Fruit fly (Drosophila melanogaster) whole organism, embryonic: ENCODE results near the gene gro.

Experiments
- Atf3 ChIP-seq: fragments of 200-800 bp; sonication (Bioruptor generic); optimal IDR thresholded peaks from 3 replicates; lab custom pipeline; 2016; ENCODE audit warnings: missing biosample characterization, missing genetic modification characterization
- Awh ChIP-seq: fragments of 200-800 bp; sonication (Bioruptor generic); IDR thresholded peaks from 2 replicates; pipeline ENCODE4, ENCODE4 v1.3.6; 2022; ENCODE audit warnings: missing biosample characterization, missing genetic modification characterization
- C15 ChIP-seq: fragments of 200-800 bp; sonication (Bioruptor generic); IDR thresholded peaks from 3 replicates; pipeline ENCODE4 v1.3.6; 2022; ENCODE audit warnings: missing biosample characterization, missing genetic modification characterization
- CG10147 ChIP-seq: fragments of 200-800 bp; sonication (Bioruptor generic); optimal IDR thresholded peaks from 2 replicates; lab custom pipeline; 2019; ENCODE audit warnings: missing biosample characterization, mild to moderate bottlenecking, missing genetic modification characterization, moderate library complexity
- CG10209 ChIP-seq: fragments of 200-800 bp; sonication (Bioruptor generic); optimal IDR thresholded peaks from 3 replicates; lab custom pipeline; 2017; ENCODE audit warnings: missing biosample characterization, mild to moderate bottlenecking, missing genetic modification characterization, missing genetic modification reagents
- CG10431 ChIP-seq: fragments of 200-800 bp; sonication (Bioruptor generic); optimal IDR thresholded peaks from 3 replicates; lab custom pipeline; 2018; ENCODE audit warnings: missing biosample characterization, mild to moderate bottlenecking, missing genetic modification characterization
- CG12155 ChIP-seq: fragments of 200-800 bp; sonication (Bioruptor generic); optimal IDR thresholded peaks from 3 replicates; lab custom pipeline; 2016; ENCODE audit warnings: missing biosample characterization, missing genetic modification characterization
- CG14014 ChIP-seq: fragments of 200-800 bp; sonication (Bioruptor generic); IDR thresholded peaks from 2 replicates; pipeline ENCODE4 v1.3.6; 2022; ENCODE audit warnings: missing biosample characterization, missing genetic modification characterization
- CG14860 ChIP-seq: fragments of 200-800 bp; sonication (Bioruptor generic); IDR thresholded peaks from 3 replicates; pipeline ENCODE4 v1.3.6; 2022; ENCODE audit warnings: missing biosample characterization, missing genetic modification characterization; ENCODE audit not compliant: partially characterized antibody
- CG15479 ChIP-seq: fragments of 200-800 bp; sonication (Bioruptor generic); optimal IDR thresholded peaks from 3 replicates; lab custom pipeline; 2019; ENCODE audit warnings: missing biosample characterization, mild to moderate bottlenecking, missing genetic modification characterization, moderate library complexity
- CG1602 ChIP-seq: fragments of 200-800 bp; sonication (Bioruptor generic); optimal IDR thresholded peaks from 3 replicates; lab custom pipeline; 2016; ENCODE audit warnings: missing biosample characterization, missing genetic modification characterization
- CG16815 ChIP-seq: fragments of 200-800 bp; sonication (Bioruptor generic); optimal IDR thresholded peaks from 3 replicates; lab custom pipeline; 2017; ENCODE audit warnings: missing biosample characterization, mild to moderate bottlenecking, missing genetic modification characterization
- CG17186 ChIP-seq: fragments of 200-800 bp; sonication (Bioruptor generic); optimal IDR thresholded peaks from 3 replicates; lab custom pipeline; 2017; ENCODE audit warnings: missing biosample characterization, missing genetic modification reagents, missing genetic modification characterization
- CG17359 ChIP-seq: fragments of 200-800 bp; sonication (Bioruptor generic); optimal IDR thresholded peaks from 3 replicates; lab custom pipeline; 2018; ENCODE audit warnings: missing biosample characterization, mild to moderate bottlenecking, missing genetic modification characterization, moderate library complexity
- CG1792 ChIP-seq: fragments of 200-800 bp; sonication (Bioruptor generic); optimal IDR thresholded peaks from 2 replicates; lab custom pipeline; 2016; ENCODE audit warnings: missing biosample characterization, missing genetic modification characterization
- CG18476 ChIP-seq: fragments of 200-800 bp; sonication (Bioruptor generic); optimal IDR thresholded peaks from 2 replicates; lab custom pipeline; 2016; ENCODE audit warnings: missing biosample characterization, mild to moderate bottlenecking, missing genetic modification characterization
- CG2678 ChIP-seq: fragments of 200-800 bp; sonication (Bioruptor generic); optimal IDR thresholded peaks from 3 replicates; lab custom pipeline; 2019; ENCODE audit warnings: missing biosample characterization, mild to moderate bottlenecking, missing genetic modification characterization, moderate library complexity
- CG30020 ChIP-seq: fragments of 200-800 bp; optimal IDR thresholded peaks from 2 replicates; lab custom pipeline; 2019; ENCODE audit warnings: missing biosample characterization, mild to moderate bottlenecking, missing genetic modification characterization, moderate library complexity
- CG3065 ChIP-seq: fragments of 200-800 bp; sonication (Bioruptor generic); optimal IDR thresholded peaks from 2 replicates; lab custom pipeline; 2016; ENCODE audit warnings: missing biosample characterization, missing genetic modification characterization
- CG3163 ChIP-seq: fragments of 200-800 bp; sonication (Bioruptor generic); optimal IDR thresholded peaks from 3 replicates; lab custom pipeline; 2016; ENCODE audit warnings: missing biosample characterization, missing genetic modification characterization
- CG3281 ChIP-seq: fragments of 200-800 bp; sonication (Bioruptor generic); optimal IDR thresholded peaks from 3 replicates; lab custom pipeline; 2017; ENCODE audit warnings: missing biosample characterization, mild to moderate bottlenecking, missing genetic modification characterization
- CG3726 ChIP-seq: fragments of 200-800 bp; sonication (Bioruptor generic); IDR thresholded peaks from 3 replicates; pipeline ENCODE4, ENCODE4 v1.3.6; 2022; ENCODE audit warnings: missing biosample characterization, missing genetic modification characterization
- CG6654 ChIP-seq: fragments of 200-800 bp; sonication (Bioruptor generic); optimal IDR thresholded peaks from 2 replicates; lab custom pipeline; 2017; ENCODE audit warnings: missing biosample characterization, mild to moderate bottlenecking, missing genetic modification characterization
- CG7357 ChIP-seq: fragments of 200-800 bp; sonication (Bioruptor generic); IDR thresholded peaks from 3 replicates; pipeline ENCODE4 v1.3.6; 2022; ENCODE audit warnings: missing biosample characterization, missing genetic modification characterization
- CG8478 ChIP-seq: fragments of >200 bp; optimal IDR thresholded peaks from 2 replicates; lab custom pipeline; 2018
- CTCF ChIP-seq: fragments of 200-800 bp; sonication (Bioruptor generic); optimal IDR thresholded peaks from 2 replicates; lab custom pipeline; 2017; ENCODE audit warnings: missing biosample characterization, mild to moderate bottlenecking, missing genetic modification characterization, moderate library complexity
- Dfd ChIP-seq, 2 experiments: fragments of >200 bp; optimal IDR thresholded peaks; 2 replicates each; lab custom pipeline; 2017; ENCODE audit warnings: missing biosample characterization in 2 of 2, missing genetic modification characterization in 2 of 2
- Gsc ChIP-seq: fragments of 200-800 bp; sonication (Bioruptor generic); IDR thresholded peaks from 2 replicates; pipeline ENCODE4 v1.3.6; 2022; ENCODE audit warnings: missing biosample characterization, missing genetic modification characterization
- HLH54F ChIP-seq: fragments of 200-800 bp; sonication (Bioruptor generic); optimal IDR thresholded peaks from 3 replicates; lab custom pipeline; 2016; ENCODE audit warnings: missing biosample characterization, missing genetic modification characterization
- Lim3 ChIP-seq: fragments of 200-800 bp; sonication (Bioruptor generic); IDR thresholded peaks from 2 replicates; pipeline ENCODE4 v1.3.6; 2022; ENCODE audit warnings: missing biosample characterization, missing genetic modification characterization
- MBD-R2 ChIP-seq: fragments of 200-800 bp; sonication (Bioruptor generic); IDR thresholded peaks from 2 replicates; pipeline ENCODE4 v1.3.6; 2022; ENCODE audit warnings: missing biosample characterization, missing genetic modification characterization
- MTF-1 ChIP-seq: fragments of 200-800 bp; sonication (Bioruptor generic); optimal IDR thresholded peaks from 2 replicates; lab custom pipeline; 2018; ENCODE audit warnings: missing biosample characterization, mild to moderate bottlenecking, missing genetic modification characterization, borderline replicate concordance
- Mad ChIP-seq: fragments of 200-800 bp; sonication (Bioruptor generic); optimal IDR thresholded peaks from 2 replicates; lab custom pipeline; 2016; ENCODE audit warnings: missing biosample characterization, missing genetic modification characterization
- Opbp ChIP-seq: fragments of 200-800 bp; sonication (Bioruptor generic); IDR thresholded peaks from 3 replicates; pipeline ENCODE4 v1.3.6; 2022; ENCODE audit warnings: missing biosample characterization, missing genetic modification characterization; ENCODE audit not compliant: partially characterized antibody
- Ravus ChIP-seq: fragments of 200-800 bp; sonication (Bioruptor generic); IDR thresholded peaks from 2 replicates; pipeline ENCODE4 v1.3.6; 2022; ENCODE audit warnings: missing biosample characterization, missing genetic modification characterization
- Trl ChIP-seq, 3 experiments: fragments of >200 bp in 2 of 3; fragments of 200-800 bp in 1 of 3; sonication (Bioruptor generic) in 1 of 3; optimal IDR thresholded peaks; 2 replicates in 1 of 3; 3 replicates in 2 of 3; lab custom pipeline; 2016 to 2017; ENCODE audit warnings: missing biosample characterization in 1 of 3, missing genetic modification characterization in 1 of 3
- YL-1 ChIP-seq: fragments of 200-800 bp; sonication (Bioruptor generic); optimal IDR thresholded peaks from 3 replicates; lab custom pipeline; 2017; ENCODE audit warnings: missing biosample characterization, mild to moderate bottlenecking, missing genetic modification characterization
- ab ChIP-seq: fragments of 200-800 bp; sonication (Bioruptor generic); optimal IDR thresholded peaks from 2 replicates; lab custom pipeline; 2016; ENCODE audit warnings: missing biosample characterization, missing genetic modification characterization
- ara ChIP-seq: fragments of 200-800 bp; sonication (Bioruptor generic); IDR thresholded peaks from 2 replicates; pipeline ENCODE4 v1.3.6; 2022; ENCODE audit warnings: missing biosample characterization, missing genetic modification characterization
- ash1 ChIP-seq: fragments of 200-800 bp; sonication (Bioruptor generic); optimal IDR thresholded peaks from 2 replicates; lab custom pipeline; 2018; ENCODE audit warnings: missing biosample characterization, mild to moderate bottlenecking, missing genetic modification characterization
- dm ChIP-seq: fragments of 200-800 bp; sonication (Bioruptor generic); optimal IDR thresholded peaks from 3 replicates; lab custom pipeline; 2016; ENCODE audit warnings: missing biosample characterization, missing genetic modification characterization
- fu2 ChIP-seq: fragments of 200-800 bp; sonication (Bioruptor generic); optimal IDR thresholded peaks from 2 replicates; lab custom pipeline; 2016; ENCODE audit warnings: missing biosample characterization, missing genetic modification characterization
- gcm2 ChIP-seq: fragments of 200-800 bp; sonication (Bioruptor generic); optimal IDR thresholded peaks from 2 replicates; lab custom pipeline; 2016; ENCODE audit warnings: missing biosample characterization, missing genetic modification characterization
- gfzf ChIP-seq: fragments of 200-800 bp; sonication (Bioruptor generic); optimal IDR thresholded peaks from 2 replicates; lab custom pipeline; 2016; ENCODE audit warnings: missing biosample characterization, mild to moderate bottlenecking, missing genetic modification characterization, moderate library complexity
- kay ChIP-seq: fragments of 200-800 bp; sonication (Bioruptor generic); optimal IDR thresholded peaks from 2 replicates; lab custom pipeline; 2016; ENCODE audit warnings: missing biosample characterization, missing genetic modification characterization
- kni ChIP-seq: fragments of 200-800 bp; sonication (Bioruptor generic); optimal IDR thresholded peaks from 3 replicates; lab custom pipeline; 2017; ENCODE audit warnings: mild to moderate bottlenecking, missing biosample characterization, missing genetic modification reagents, missing genetic modification characterization
- luna ChIP-seq: fragments of 200-800 bp; sonication (Bioruptor generic); optimal IDR thresholded peaks from 2 replicates; lab custom pipeline; 2016; ENCODE audit warnings: missing biosample characterization, missing genetic modification characterization
- nom ChIP-seq: fragments of 200-800 bp; sonication (Bioruptor generic); optimal IDR thresholded peaks from 2 replicates; lab custom pipeline; 2017; ENCODE audit warnings: missing biosample characterization, missing genetic modification characterization, mild to moderate bottlenecking, moderate library complexity, missing genetic modification reagents
- repo ChIP-seq: fragments of 200-800 bp; sonication (Bioruptor generic); optimal IDR thresholded peaks from 2 replicates; lab custom pipeline; 2016; ENCODE audit warnings: missing biosample characterization, missing genetic modification characterization
- stwl ChIP-seq: fragments of 200-800 bp; sonication (Bioruptor generic); optimal IDR thresholded peaks from 3 replicates; lab custom pipeline; 2018; ENCODE audit warnings: missing biosample characterization, mild to moderate bottlenecking, missing genetic modification characterization, moderate library complexity
- ttk ChIP-seq: fragments of 200-800 bp; sonication (Bioruptor generic); IDR thresholded peaks from 2 replicates; pipeline ENCODE4 v2.1.2; 2022; ENCODE audit warnings: missing biosample characterization, missing genetic modification characterization
- zen ChIP-seq: fragments of 200-800 bp; sonication (Bioruptor generic); optimal IDR thresholded peaks from 3 replicates; lab custom pipeline; 2018; ENCODE audit warnings: missing biosample characterization, mild to moderate bottlenecking, missing genetic modification characterization, moderate library complexity

Gene gro

dm6 chr3R:26014262-26014833 lies 27.2 kb upstream of the gro start, which contains the start of gene Kaz-m1 (continued):
- no peak for TF ChIP-seq Trl (optimal IDR thresholded peaks at IDR 0.05; lab: Kevin White, UChicago)
- TF ChIP-seq Trl (GFP tag; optimal IDR thresholded peaks at IDR 0.05; lab: Kevin White, UChicago), result no peak
- TF ChIP-seq CG17186 (GFP tag; lab: Kevin White, UChicago), result no peak
- TF ChIP-seq Mad (GFP tag; lab: Kevin White, UChicago), result no peak
- peak; percentile 2 for TF ChIP-seq CG1602 (GFP tag; lab: Kevin White, UChicago)
- TF ChIP-seq CG18476 (GFP tag; lab: Kevin White, UChicago), result no peak
- no peak for TF ChIP-seq gcm2 (GFP tag; lab: Kevin White, UChicago)
- TF ChIP-seq CG16815 (GFP tag; lab: Kevin White, UChicago), result no peak
- no peak for TF ChIP-seq stwl
- no peak for TF ChIP-seq Gsc (GFP tag; lab: Robert Waterston, UW)
- TF ChIP-seq repo (GFP tag; lab: Kevin White, UChicago), result no peak
- TF ChIP-seq CG15479 (GFP tag; lab: Kevin White, UChicago), result no peak
- TF ChIP-seq Lim3, result no peak
- no peak for TF ChIP-seq C15 (GFP tag; lab: Robert Waterston, UW)
- no peak for TF ChIP-seq Ravus (GFP tag; lab: Robert Waterston, UW)
- TF ChIP-seq kay (GFP tag; lab: Kevin White, UChicago), result no peak
- no peak for TF ChIP-seq CG10147 (GFP tag; lab: Kevin White, UChicago)
- TF ChIP-seq CG10431, result no peak
- TF ChIP-seq Awh (GFP tag; lab: Robert Waterston, UW), result no peak
- TF ChIP-seq CG3163 (GFP tag; lab: Kevin White, UChicago), result no peak
- TF ChIP-seq ab (GFP tag; lab: Kevin White, UChicago), result no peak
- TF ChIP-seq ara (GFP tag; lab: Robert Waterston, UW), result no peak
- TF ChIP-seq HLH54F, result no peak
- TF ChIP-seq CG14860 (GFP tag; lab: Robert Waterston, UW), result no peak
- TF ChIP-seq CG6654, result no peak
- peak; percentile 35; the same call in 1 of the 2 replicates for TF ChIP-seq CG14014 (GFP tag; lab: Robert Waterston, UW)
- no peak for TF ChIP-seq YL-1
- peak; percentile 59 for TF ChIP-seq CG17359
- TF ChIP-seq MBD-R2, result peak; percentile 23; the same call in 1 of the 2 replicates
- TF ChIP-seq CG7357, result no peak
- peak; percentile 26 for TF ChIP-seq zen
- TF ChIP-seq Atf3 (GFP tag; lab: Kevin White, UChicago), result no peak
- TF ChIP-seq Dfd (GFP tag; optimal IDR thresholded peaks at IDR 0.05; lab: Kevin White, UChicago), result no peak
- TF ChIP-seq dm (GFP tag; lab: Kevin White, UChicago), result no peak
- TF ChIP-seq CG8478 (lab: Kevin White, UChicago), result no peak
- no peak for TF ChIP-seq Opbp (GFP tag; lab: Robert Waterston, UW)
- TF ChIP-seq CG1792 (GFP tag; lab: Kevin White, UChicago), result no peak
- TF ChIP-seq fu2 (GFP tag; lab: Kevin White, UChicago), result no peak
- no peak for TF ChIP-seq MTF-1 (GFP tag; lab: Kevin White, UChicago)
- peak; percentile 31 for TF ChIP-seq CG3281 (GFP tag; lab: Kevin White, UChicago)
- TF ChIP-seq CG10209 (GFP tag; lab: Kevin White, UChicago), result peak; percentile 46
- TF ChIP-seq CG2678 (tag; lab: Kevin White, UChicago), result peak; percentile 81
- TF ChIP-seq ash1 (GFP tag; lab: Kevin White, UChicago), result no peak
- TF ChIP-seq nom (GFP tag; lab: Kevin White, UChicago), result no peak
- no peak for TF ChIP-seq gfzf
- no peak for TF ChIP-seq CG3726 (GFP tag; lab: Robert Waterston, UW)
- no peak for TF ChIP-seq CG3065 (GFP tag; lab: Kevin White, UChicago)
- no peak for TF ChIP-seq CTCF
- TF ChIP-seq CG12155, result peak; percentile 30
- TF ChIP-seq kni, result no peak
- no peak for TF ChIP-seq ttk (GFP tag; lab: Robert Waterston, UW)
- peak; percentile 4 for TF ChIP-seq CG30020
- TF ChIP-seq luna (GFP tag; lab: Kevin White, UChicago), result no peak
